Worm (Caenorhabditis elegans): ENCODE results near the gene F21D12.2.

DNA sequence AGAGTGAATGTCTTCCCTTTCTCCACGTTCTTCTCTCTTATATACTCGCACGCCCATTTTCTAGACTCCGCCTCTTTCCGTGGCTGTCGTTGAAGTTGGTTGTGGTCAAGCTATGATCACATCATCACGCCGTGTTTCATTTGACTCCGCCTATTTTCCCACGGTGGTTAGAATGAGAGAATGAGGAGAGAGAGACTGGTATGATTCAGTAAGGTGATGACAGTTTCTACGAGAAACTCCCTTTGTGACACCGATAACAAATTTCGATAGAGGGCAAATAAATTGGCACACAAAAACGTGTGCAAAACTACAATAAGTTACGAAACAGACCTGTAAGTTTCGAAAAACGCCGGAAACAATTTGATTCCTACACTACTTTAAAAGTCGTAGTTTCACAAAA lies 37.0 kb upstream of the F21D12.2 start:
- TF ChIP-seq nhr-77 (tag; optimal IDR thresholded peaks at IDR 0.05) (no peak), tbx-2 (tag; optimal IDR thresholded peaks at IDR 0.05) (no peak), ztf-11 (tag; optimal IDR thresholded peaks at IDR 0.05) (no peak), fkh-2 (tag; optimal IDR thresholded peaks at IDR 0.05) (no peak), lin-39 (tag; optimal IDR thresholded peaks at IDR 0.05) (no peak), elt-1 (tag; optimal IDR thresholded peaks at IDR 0.05) (no peak), pha-4 (tag; optimal IDR thresholded peaks at IDR 0.05) (no peak), hmg-11 (tag; optimal IDR thresholded peaks at IDR 0.05) (no peak)

All from whole organism, L3 larva.